Fruit fly (Drosophila melanogaster): ENCODE results near the gene cas.
A peak's percentile ranks its signal among the peaks of the same experiment; 100 is the strongest.

Gene cas

DNA sequence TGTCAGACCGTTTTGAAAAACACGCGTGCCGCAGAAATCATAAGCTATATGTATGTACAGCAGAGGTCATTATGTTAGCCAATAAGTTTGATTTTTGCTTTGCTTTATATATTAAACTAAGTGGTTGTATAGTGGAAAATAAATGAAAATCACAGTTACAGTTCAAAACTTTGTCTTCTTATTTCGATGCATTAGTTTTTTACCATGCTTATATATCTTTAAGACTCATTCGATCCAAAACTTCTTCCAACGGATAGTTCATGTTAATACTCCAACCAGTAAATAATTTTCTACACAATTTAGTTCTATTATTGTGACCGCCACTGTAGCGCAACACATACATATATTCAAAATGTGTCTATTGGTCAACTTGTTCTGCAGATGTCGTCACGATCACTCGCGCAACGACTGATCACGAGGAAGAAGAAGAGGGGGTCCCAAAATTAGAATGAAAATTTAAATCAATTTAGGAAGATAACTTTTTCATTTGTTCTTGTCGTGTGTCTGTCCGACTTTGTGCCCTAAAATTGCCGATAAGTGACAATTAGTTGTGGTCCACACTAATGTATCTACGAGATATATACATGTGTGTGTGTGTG lies 11.0 kb downstream of the cas start (continued):
- TF ChIP-seq Oaz (GFP tag; IDR thresholded peaks at IDR 0.05) (no peak), vnd (GFP tag; IDR thresholded peaks at IDR 0.05; ENCODE audit: partially characterized antibody) (no peak), Drgx (GFP tag; IDR thresholded peaks at IDR 0.05) (peak; percentile 30; the same call in 1 of the 2 replicates), Dfd (GFP tag; optimal IDR thresholded peaks at IDR 0.05) (no peak), CG4360 (GFP tag; IDR thresholded peaks at IDR 0.05) (no peak), ham (GFP tag; IDR thresholded peaks at IDR 0.05) (no peak), Pdp1 (GFP tag; optimal IDR thresholded peaks at IDR 0.05) (peak; percentile 41 to 56), CG11247 (GFP tag; IDR thresholded peaks at IDR 0.05) (no peak; the same call in 1 of the 2 replicates), tio (GFP tag; optimal IDR thresholded peaks at IDR 0.05) (peak; percentile 70), CG3995 (GFP tag; optimal IDR thresholded peaks at IDR 0.05) (no peak), ap (GFP tag; IDR thresholded peaks at IDR 0.05) (no peak), grau (tag; optimal IDR thresholded peaks at IDR 0.05) (peak; percentile 82), CG31365 (tag; optimal IDR thresholded peaks at IDR 0.05) (no peak), MBD-R2 (GFP tag; IDR thresholded peaks at IDR 0.05) (no peak), row (GFP tag; IDR thresholded peaks at IDR 0.05) (peak; percentile 75), h (optimal IDR thresholded peaks at IDR 0.05) (no peak), Ets97D (GFP tag; optimal IDR thresholded peaks at IDR 0.05) (no peak), dati (GFP tag; IDR thresholded peaks at IDR 0.05) (no peak), D (optimal IDR thresholded peaks at IDR 0.05) (no peak), D (GFP tag; optimal IDR thresholded peaks at IDR 0.05) (peak; percentile 68), CG34224 (GFP tag; IDR thresholded peaks at IDR 0.05; ENCODE audit: partially characterized antibody) (no peak), pan (optimal IDR thresholded peaks at IDR 0.05) (no peak), pan (GFP tag; optimal IDR thresholded peaks at IDR 0.05 in 1 of 2, IDR thresholded peaks at IDR 0.05 in 1 of 2) (peak in 1 of 2 experiments; percentile 45), CG10462 (GFP tag; optimal IDR thresholded peaks at IDR 0.05) (no peak), Hr78 (GFP tag; optimal IDR thresholded peaks at IDR 0.05) (no peak), org-1 (GFP tag; optimal IDR thresholded peaks at IDR 0.05) (peak; percentile 61), Doc3 (GFP tag; IDR thresholded peaks at IDR 0.05; ENCODE audit: partially characterized antibody) (no peak), Ravus (GFP tag; IDR thresholded peaks at IDR 0.05) (peak; percentile 1; the same call in 1 of the 2 replicates), HLH54F (GFP tag; optimal IDR thresholded peaks at IDR 0.05) (peak; percentile 8), jumu (GFP tag; optimal IDR thresholded peaks at IDR 0.05) (no peak), CG17912 (GFP tag; optimal IDR thresholded peaks at IDR 0.05) (no peak), CG34422 (GFP tag; IDR thresholded peaks at IDR 0.05) (peak; percentile 53; the same call in 2 of the 3 replicates), tgo (GFP tag; IDR thresholded peaks at IDR 0.05) (peak; percentile 39; the same call in 2 of the 3 replicates), CG4617 (GFP tag; optimal IDR thresholded peaks at IDR 0.05; ENCODE audit: borderline replicate concordance) (no peak), phol (tag; optimal IDR thresholded peaks at IDR 0.05) (peak; percentile 80), pfk (GFP tag; optimal IDR thresholded peaks at IDR 0.05) (no peak), ind (GFP tag; optimal IDR thresholded peaks at IDR 0.05) (peak; percentile 42), lola (GFP tag; optimal IDR thresholded peaks at IDR 0.05) (no peak), Ssrp (tag; optimal IDR thresholded peaks at IDR 0.05) (peak; percentile 63), E2f2 (GFP tag; IDR thresholded peaks at IDR 0.05) (peak; percentile 36; the same call in 1 of the 2 replicates), otp (GFP tag; IDR thresholded peaks at IDR 0.05) (no peak), CG11398 (GFP tag; optimal IDR thresholded peaks at IDR 0.05) (peak; percentile 8), CG12744 (GFP tag; optimal IDR thresholded peaks at IDR 0.05) (no peak), Doc2 (GFP tag; IDR thresholded peaks at IDR 0.05) (no peak), sna (GFP tag; IDR thresholded peaks at IDR 0.05; ENCODE audit: partially characterized antibody) (no peak), CG12299 (tag; optimal IDR thresholded peaks at IDR 0.05) (peak; percentile 44), NK7.1 (GFP tag; optimal IDR thresholded peaks at IDR 0.05) (no peak), CG15479 (GFP tag; optimal IDR thresholded peaks at IDR 0.05) (no peak), Spps (tag; optimal IDR thresholded peaks at IDR 0.05) (peak; percentile 49), D19A (tag; optimal IDR thresholded peaks at IDR 0.05) (no peak), Eip74EF (GFP tag; optimal IDR thresholded peaks at IDR 0.05) (no peak)

Data from whole organism, embryonic.